Worm (Caenorhabditis elegans) whole organism, L3 larva: ENCODE measurements around the gene com-1.
A peak's percentile ranks its signal among the peaks of the same experiment; 100 is the strongest.

Source experiments
- R02D3.7 ChIP-seq: fragments of 150-350 bp; optimal IDR thresholded peaks from 2 replicates; lab custom pipeline; 2014; ENCODE audit warnings: missing biosample characterization, missing genetic modification characterization
- ZK546.5 ChIP-seq: sonication (generic microtip); optimal IDR thresholded peaks from 2 replicates; lab custom pipeline; 2017; ENCODE audit warnings: missing biosample characterization, missing genetic modification characterization
- aly-2 ChIP-seq: fragments of 150-350 bp; optimal IDR thresholded peaks from 2 replicates; lab custom pipeline; 2014; ENCODE audit warnings: missing biosample characterization, missing genetic modification characterization
- ama-1 ChIP-seq: fragments of 150-350 bp; optimal IDR thresholded peaks from 2 replicates; lab custom pipeline; 2018
- ceh-16 ChIP-seq: sonication (generic microtip); optimal IDR thresholded peaks from 2 replicates; lab custom pipeline; 2017; ENCODE audit warnings: missing biosample characterization, missing genetic modification characterization
- ceh-28 ChIP-seq: fragments of 150-350 bp; optimal IDR thresholded peaks from 2 replicates; lab custom pipeline; 2014; ENCODE audit warnings: missing biosample characterization, missing genetic modification reagents, missing genetic modification characterization
- ceh-82 ChIP-seq: fragments of 150-350 bp; optimal IDR thresholded peaks from 2 replicates; lab custom pipeline; 2014; ENCODE audit warnings: missing biosample characterization, missing genetic modification characterization
- ceh-9 ChIP-seq: sonication (generic microtip); optimal IDR thresholded peaks from 2 replicates; lab custom pipeline; 2018; ENCODE audit warnings: missing biosample characterization, missing genetic modification characterization
- daf-12 ChIP-seq: fragments of 150-350 bp; optimal IDR thresholded peaks from 2 replicates; lab custom pipeline; 2014; ENCODE audit warnings: missing biosample characterization, missing genetic modification reagents, missing genetic modification characterization
- egl-27 ChIP-seq: sonication (generic microtip); optimal IDR thresholded peaks from 4 replicates; lab custom pipeline; 2017; ENCODE audit warnings: missing biosample characterization, missing genetic modification reagents, missing genetic modification characterization
- elt-1 ChIP-seq: fragments of 150-350 bp; optimal IDR thresholded peaks from 2 replicates; lab custom pipeline; 2014; ENCODE audit warnings: missing biosample characterization, missing genetic modification characterization
- elt-2 ChIP-seq: sonication (generic microtip); optimal IDR thresholded peaks from 2 replicates; lab custom pipeline; 2016; ENCODE audit warnings: missing genetic modification reagents, mild to moderate bottlenecking, missing genetic modification characterization, missing compliant biosample characterization
- elt-3 ChIP-seq, 3 experiments: fragments of 150-350 bp in 1 of 3; sonication (generic microtip) in 2 of 3; optimal IDR thresholded peaks; 2 replicates in 2 of 3; 4 replicates in 1 of 3; lab custom pipeline; 2014 to 2017; ENCODE audit warnings: missing biosample characterization in 3 of 3, missing genetic modification characterization in 3 of 3
- eor-1 ChIP-seq, 2 experiments: fragments of 150-350 bp; optimal IDR thresholded peaks; 2 replicates each; lab custom pipeline; 2014 to 2018; ENCODE audit warnings: missing biosample characterization in 2 of 2, missing genetic modification characterization in 2 of 2
- fkh-10 ChIP-seq: sonication (generic microtip); optimal IDR thresholded peaks from 2 replicates; lab custom pipeline; 2017; ENCODE audit warnings: missing biosample characterization, missing genetic modification reagents, missing genetic modification characterization
- fkh-2 ChIP-seq: fragments of 150-350 bp; optimal IDR thresholded peaks from 2 replicates; lab custom pipeline; 2014; ENCODE audit warnings: missing biosample characterization, missing genetic modification reagents, missing genetic modification characterization
- fos-1 ChIP-seq: fragments of 150-350 bp; optimal IDR thresholded peaks from 2 replicates; lab custom pipeline; 2014; ENCODE audit warnings: missing biosample characterization, missing genetic modification characterization
- hmg-11 ChIP-seq: sonication (generic microtip); optimal IDR thresholded peaks from 2 replicates; lab custom pipeline; 2016; ENCODE audit warnings: missing genetic modification characterization, missing compliant biosample characterization
- jun-1 ChIP-seq: fragments of 150-350 bp; optimal IDR thresholded peaks from 2 replicates; lab custom pipeline; 2014; ENCODE audit warnings: missing biosample characterization, missing genetic modification reagents, missing genetic modification characterization
- lin-15B ChIP-seq: fragments of 150-350 bp; optimal IDR thresholded peaks from 2 replicates; lab custom pipeline; 2014; ENCODE audit warnings: missing biosample characterization, missing genetic modification characterization
- lin-39 ChIP-seq: fragments of 150-350 bp; optimal IDR thresholded peaks from 2 replicates; lab custom pipeline; 2018; ENCODE audit warnings: missing biosample characterization, missing genetic modification reagents, missing genetic modification characterization
- mdl-1 ChIP-seq: fragments of 150-350 bp; optimal IDR thresholded peaks from 2 replicates; lab custom pipeline; 2014; ENCODE audit warnings: missing biosample characterization, missing genetic modification characterization
- nfya-1 ChIP-seq: sonication (generic microtip); optimal IDR thresholded peaks from 2 replicates; lab custom pipeline; 2017; ENCODE audit warnings: missing genetic modification characterization, mild to moderate bottlenecking, missing compliant biosample characterization, antibody characterized with exemption, moderate library complexity; ENCODE audit not compliant: insufficient read depth
- nhr-11 ChIP-seq: fragments of 150-350 bp; optimal IDR thresholded peaks from 2 replicates; lab custom pipeline; 2014; ENCODE audit warnings: missing biosample characterization, missing genetic modification characterization
- nhr-12 ChIP-seq: fragments of 150-350 bp; optimal IDR thresholded peaks from 2 replicates; lab custom pipeline; 2014; ENCODE audit warnings: missing biosample characterization, missing genetic modification characterization
- nhr-23 ChIP-seq: fragments of 150-350 bp; optimal IDR thresholded peaks from 2 replicates; lab custom pipeline; 2014; ENCODE audit warnings: missing biosample characterization, missing genetic modification reagents, missing genetic modification characterization
- nhr-237 ChIP-seq: fragments of 150-350 bp; optimal IDR thresholded peaks from 2 replicates; lab custom pipeline; 2014; ENCODE audit warnings: missing biosample characterization, missing genetic modification characterization
- nhr-25 ChIP-seq: sonication (generic microtip); optimal IDR thresholded peaks from 2 replicates; lab custom pipeline; 2017; ENCODE audit warnings: missing biosample characterization, missing genetic modification characterization
- nhr-28 ChIP-seq: fragments of 150-350 bp; optimal IDR thresholded peaks from 2 replicates; lab custom pipeline; 2014; ENCODE audit warnings: missing biosample characterization, missing genetic modification characterization
- nhr-76 ChIP-seq: fragments of 150-350 bp; sonication (generic microtip); optimal IDR thresholded peaks from 5 replicates; lab custom pipeline; 2014; ENCODE audit warnings: missing biosample characterization, missing genetic modification characterization
- nhr-77 ChIP-seq: fragments of 150-350 bp; optimal IDR thresholded peaks from 2 replicates; lab custom pipeline; 2014; ENCODE audit warnings: missing biosample characterization, missing genetic modification characterization
- pha-4 ChIP-seq: fragments of 150-350 bp; optimal IDR thresholded peaks from 2 replicates; lab custom pipeline; 2014; ENCODE audit warnings: missing biosample characterization, missing genetic modification reagents, missing genetic modification characterization
- pqm-1 ChIP-seq: fragments of 150-350 bp; optimal IDR thresholded peaks from 2 replicates; lab custom pipeline; 2017; ENCODE audit warnings: missing biosample characterization, missing genetic modification characterization, inconsistent platforms
- skn-1 ChIP-seq: fragments of 150-350 bp; optimal IDR thresholded peaks from 2 replicates; lab custom pipeline; 2014; ENCODE audit warnings: missing biosample characterization, missing genetic modification characterization
- snpc-4 ChIP-seq: fragments of 150-350 bp; optimal IDR thresholded peaks from 2 replicates; lab custom pipeline; 2014; ENCODE audit warnings: missing biosample characterization, missing genetic modification characterization
- tbx-2 ChIP-seq: sonication (generic microtip); optimal IDR thresholded peaks from 2 replicates; lab custom pipeline; 2016; ENCODE audit warnings: mild to moderate bottlenecking, missing genetic modification characterization, missing compliant biosample characterization
- unc-39 ChIP-seq: sonication (generic microtip); optimal IDR thresholded peaks from 4 replicates; lab custom pipeline; 2017; ENCODE audit warnings: missing biosample characterization, missing genetic modification characterization
- unc-62 ChIP-seq: fragments of 150-350 bp; sonication (generic microtip); optimal IDR thresholded peaks from 4 replicates; lab custom pipeline; 2014; ENCODE audit warnings: missing biosample characterization, missing genetic modification reagents, missing genetic modification characterization
- zag-1 ChIP-seq: fragments of 150-350 bp; optimal IDR thresholded peaks from 2 replicates; lab custom pipeline; 2014; ENCODE audit warnings: missing biosample characterization, missing genetic modification characterization
- ztf-4 ChIP-seq: fragments of 150-350 bp; optimal IDR thresholded peaks from 2 replicates; lab custom pipeline; 2014; ENCODE audit warnings: missing biosample characterization, missing genetic modification characterization

com-1 gene

ce11 chrIII:10888824-10889223 is 7.3 kb upstream of the com-1 start:
- TF ChIP-seq nhr-77 (tag; lab: Kevin White, UChicago): no peak
- TF ChIP-seq skn-1 (tag; lab: Kevin White, UChicago): no peak

- TF ChIP-seq elt-1 (tag; lab: Kevin White, UChicago) (no peak), ceh-9 (tag; lab: Kevin White, UChicago) (no peak), ZK546.5 (no peak), daf-12 (tag; lab: Kevin White, UChicago) (no peak), elt-3 (tag; optimal IDR thresholded peaks at IDR 0.05; lab: Kevin White, UChicago) (no peak), nhr-12 (tag; lab: Kevin White, UChicago) (no peak), pha-4 (tag; lab: Kevin White, UChicago) (no peak)
Measured at ce11 chrIII:10894220-10894619, 1.9 kb upstream of the com-1 start, which contains the start of gene fbxb-87. fbxb-87 (plus strand) TSS chrIII:10894520.

- no peak for TF ChIP-seq nhr-76 (tag; lab: Kevin White, UChicago)
Measured at ce11 chrIII:10902341-10902740, 6.2 kb downstream of the com-1 start, which contains the start of gene unc-119. unc-119 (plus strand) TSS chrIII:10902641.

ce11 chrIII:10903009-10903609 is 6.9 kb downstream of the com-1 start:
- no peak for TF ChIP-seq mdl-1 (tag; lab: Kevin White, UChicago)
- no peak for TF ChIP-seq unc-39
- TF ChIP-seq elt-3 (tag; optimal IDR thresholded peaks at IDR 0.05; lab: Kevin White, UChicago): no peak
- no peak for TF ChIP-seq ceh-16 (tag; lab: Kevin White, UChicago)
- TF ChIP-seq egl-27 (tag; lab: Kevin White, UChicago): no peak
- no peak for TF ChIP-seq skn-1 (tag; lab: Kevin White, UChicago)
- no peak for TF ChIP-seq eor-1 (tag; optimal IDR thresholded peaks at IDR 0.05; lab: Kevin White, UChicago)
- TF ChIP-seq nfya-1 (tag; lab: Kevin White, UChicago): peak; percentile 38
- TF ChIP-seq lin-15B: peak; percentile 21
- no peak for TF ChIP-seq daf-12 (tag; lab: Kevin White, UChicago)
- TF ChIP-seq snpc-4 (tag; lab: Kevin White, UChicago): peak; percentile 39
- TF ChIP-seq R02D3.7 (tag; lab: Kevin White, UChicago): no peak
- TF ChIP-seq ceh-9 (tag; lab: Kevin White, UChicago): no peak
- peak; percentile 16 for TF ChIP-seq nhr-11 (tag; lab: Kevin White, UChicago)
- TF ChIP-seq elt-2 (tag; lab: Kevin White, UChicago): no peak
- no peak for TF ChIP-seq fkh-2
- TF ChIP-seq tbx-2 (tag; lab: Kevin White, UChicago): no peak
- TF ChIP-seq lin-39 (tag; lab: Kevin White, UChicago): peak; percentile 18
- peak; percentile 71 for TF ChIP-seq fkh-10 (GFP tag; lab: Kevin White, UChicago)
- no peak for TF ChIP-seq fos-1 (tag; lab: Kevin White, UChicago)
- no peak for TF ChIP-seq nhr-23
- TF ChIP-seq nhr-76 (tag; lab: Kevin White, UChicago): no peak
- no peak for TF ChIP-seq pqm-1 (tag; lab: Kevin White, UChicago)
- no peak for TF ChIP-seq pha-4 (tag; lab: Kevin White, UChicago)
- TF ChIP-seq ceh-28 (tag; lab: Kevin White, UChicago): no peak
- TF ChIP-seq elt-1 (tag; lab: Kevin White, UChicago): no peak

- TF ChIP-seq nhr-25 (no peak), elt-1 (tag; lab: Kevin White, UChicago) (peak; percentile 68)
Measured at ce11 chrIII:10904320-10904961, 8.3 kb downstream of the com-1 start.

- TF ChIP-seq ceh-28 (tag; lab: Kevin White, UChicago) (no peak), nhr-28 (tag; lab: Kevin White, UChicago) (no peak), ceh-16 (tag; lab: Kevin White, UChicago) (no peak), ama-1 (no peak), nfya-1 (tag; lab: Kevin White, UChicago) (peak; percentile 62), elt-1 (tag; lab: Kevin White, UChicago) (no peak), unc-62 (GFP tag; lab: Kevin White, UChicago) (peak; percentile 29), nhr-12 (tag; lab: Kevin White, UChicago) (no peak), ztf-4 (tag; lab: Kevin White, UChicago) (no peak), elt-2 (tag; lab: Kevin White, UChicago) (no peak), pqm-1 (tag; lab: Kevin White, UChicago) (no peak), lin-15B (peak; percentile 16), nhr-25 (no peak), hmg-11 (tag; lab: Kevin White, UChicago) (peak; percentile 68), tbx-2 (tag; lab: Kevin White, UChicago) (no peak), daf-12 (tag; lab: Kevin White, UChicago) (no peak), jun-1 (peak; percentile 2), lin-39 (tag; lab: Kevin White, UChicago) (peak; percentile 52), pha-4 (tag; lab: Kevin White, UChicago) (no peak), ceh-82 (tag; lab: Kevin White, UChicago) (peak; percentile 80), nhr-237 (tag; lab: Kevin White, UChicago) (no peak), zag-1 (no peak), snpc-4 (tag; lab: Kevin White, UChicago) (no peak), aly-2 (tag; lab: Kevin White, UChicago) (no peak)
Measured at ce11 chrIII:10905112-10905511, 8.9 kb downstream of the com-1 start.
